In the genomic region with DNA sequence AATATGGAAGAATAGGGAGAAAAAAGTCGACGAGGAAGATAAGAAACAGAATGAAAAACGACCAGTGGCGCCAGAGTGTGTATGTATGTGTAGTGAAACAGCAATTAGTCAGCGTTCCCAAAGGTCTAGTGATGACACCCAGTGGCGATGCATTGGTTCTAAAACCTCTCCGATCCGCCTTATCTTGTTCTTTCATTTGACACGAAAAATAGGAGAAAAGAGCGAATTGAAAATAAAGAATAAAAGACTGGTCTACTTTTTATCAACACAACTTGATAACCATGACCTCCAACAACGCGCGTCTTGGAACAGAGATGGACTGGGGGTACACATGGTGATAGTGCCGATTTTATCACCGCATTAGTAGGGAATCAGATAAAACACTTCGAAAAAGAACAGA, we compare ENCODE assay signal across 7 worm cellular contexts.
TF ChIP-seq lines count a peak whose summit lies in the region.

No protein-coding gene starts in this region.

TF ChIP-seq in whole organism, L1 larva, 84 proteins besides CTCF, POLR2A, EP300 and RAD21 (continues in another document):
- TF ChIP-seq nhr-90 (tag; optimal IDR thresholded peaks at IDR 0.05; lab: Kevin White, UChicago; ENCODE audit: poor library complexity) (peak; percentile 10), lsy-2 (tag; optimal IDR thresholded peaks at IDR 0.05; lab: Kevin White, UChicago) (no peak), vab-15 (tag; optimal IDR thresholded peaks at IDR 0.05; lab: Kevin White, UChicago) (no peak), elt-2 (tag; optimal IDR thresholded peaks at IDR 0.05; lab: Kevin White, UChicago) (peak; percentile 82), hlh-4 (tag; optimal IDR thresholded peaks at IDR 0.05; lab: Kevin White, UChicago) (no peak), unc-86 (tag; optimal IDR thresholded peaks at IDR 0.05; lab: Kevin White, UChicago) (no peak), lin-14 (GFP tag; optimal IDR thresholded peaks at IDR 0.05; lab: Kevin White, UChicago) (peak; percentile 60), nhr-20 (tag; optimal IDR thresholded peaks at IDR 0.05; lab: Kevin White, UChicago) (peak; percentile 18), zip-4 (GFP tag; optimal IDR thresholded peaks at IDR 0.05; lab: Kevin White, UChicago) (no peak), hlh-17 (GFP tag; optimal IDR thresholded peaks at IDR 0.05; lab: Kevin White, UChicago; ENCODE audit: borderline replicate concordance) (no peak), blmp-1 (tag; optimal IDR thresholded peaks at IDR 0.05; lab: Kevin White, UChicago) (peak; percentile 85), elt-3 (tag; optimal IDR thresholded peaks at IDR 0.05; lab: Kevin White, UChicago) (peak in 4 of 6 experiments; percentile 32 to 90 (median 71))

TF ChIP-seq in whole organism, L2 larva, 48 proteins besides CTCF, POLR2A, EP300 and RAD21 (continues in another document):
- TF ChIP-seq sma-3 (GFP tag; optimal IDR thresholded peaks at IDR 0.05; lab: Kevin White, UChicago) (peak; percentile 11), dmd-4 (tag; optimal IDR thresholded peaks at IDR 0.05; lab: Kevin White, UChicago) (no peak), aly-2 (tag; optimal IDR thresholded peaks at IDR 0.05; lab: Kevin White, UChicago) (no peak), sma-9 (GFP tag; optimal IDR thresholded peaks at IDR 0.05; lab: Kevin White, UChicago) (peak; percentile 58), sma-9 (tag; optimal IDR thresholded peaks at IDR 0.05; lab: Kevin White, UChicago) (no peak), egl-27 (tag; optimal IDR thresholded peaks at IDR 0.05; lab: Kevin White, UChicago) (no peak), gmeb-1 (tag; optimal IDR thresholded peaks at IDR 0.05; lab: Kevin White, UChicago) (peak; percentile 7), nhr-21 (tag; optimal IDR thresholded peaks at IDR 0.05; lab: Kevin White, UChicago) (peak; percentile 68), unc-55 (GFP tag; optimal IDR thresholded peaks at IDR 0.05; lab: Kevin White, UChicago) (peak; percentile 24), nhr-6 (tag; optimal IDR thresholded peaks at IDR 0.05; lab: Kevin White, UChicago) (no peak), sem-4 (tag; optimal IDR thresholded peaks at IDR 0.05; lab: Kevin White, UChicago) (peak; percentile 26), lin-11 (tag; optimal IDR thresholded peaks at IDR 0.05; lab: Kevin White, UChicago) (no peak), mbf-1 (tag; optimal IDR thresholded peaks at IDR 0.05; lab: Kevin White, UChicago) (no peak)

TF ChIP-seq in whole organism, L3 larva, 47 proteins besides CTCF, POLR2A, EP300 and RAD21 (continues in another document):
- TF ChIP-seq ceh-28 (tag; optimal IDR thresholded peaks at IDR 0.05; lab: Kevin White, UChicago) (peak; percentile 11), lin-15B (tag; optimal IDR thresholded peaks at IDR 0.05; lab: Kevin White, UChicago) (no peak), skn-1 (tag; optimal IDR thresholded peaks at IDR 0.05; lab: Kevin White, UChicago) (no peak), tbx-2 (tag; optimal IDR thresholded peaks at IDR 0.05; lab: Kevin White, UChicago) (no peak), unc-39 (tag; optimal IDR thresholded peaks at IDR 0.05; lab: Kevin White, UChicago) (no peak), aly-2 (tag; optimal IDR thresholded peaks at IDR 0.05; lab: Kevin White, UChicago) (no peak), elt-3 (tag; optimal IDR thresholded peaks at IDR 0.05; lab: Kevin White, UChicago) (peak in 1 of 3 experiments; percentile 83), nfya-1 (tag; optimal IDR thresholded peaks at IDR 0.05; lab: Kevin White, UChicago; ENCODE audit: insufficient read depth) (peak; percentile 46), fos-1 (tag; optimal IDR thresholded peaks at IDR 0.05; lab: Kevin White, UChicago) (no peak), elt-1 (tag; optimal IDR thresholded peaks at IDR 0.05; lab: Kevin White, UChicago) (peak; percentile 11), ceh-9 (tag; optimal IDR thresholded peaks at IDR 0.05; lab: Kevin White, UChicago) (no peak), fkh-10 (GFP tag; optimal IDR thresholded peaks at IDR 0.05; lab: Kevin White, UChicago) (no peak), eor-1 (tag; optimal IDR thresholded peaks at IDR 0.05; lab: Kevin White, UChicago) (no peak)

TF ChIP-seq in whole organism, L4 larva, 104 proteins besides CTCF, POLR2A, EP300 and RAD21 (continues in another document):
- TF ChIP-seq dmd-8 (GFP tag; IDR thresholded peaks at IDR 0.05; lab: Robert Waterston, UW), result no peak
- TF ChIP-seq D1046.2 (GFP tag; IDR thresholded peaks at IDR 0.05; lab: Robert Waterston, UW), result no peak
- no peak for TF ChIP-seq hlh-30 (tag; optimal IDR thresholded peaks at IDR 0.05; lab: Kevin White, UChicago; ENCODE audit: insufficient read depth)
- TF ChIP-seq zag-1 (tag; optimal IDR thresholded peaks at IDR 0.05; lab: Kevin White, UChicago), result no peak
- TF ChIP-seq daf-16 (GFP tag; optimal IDR thresholded peaks at IDR 0.05; lab: Kevin White, UChicago), result no peak
- TF ChIP-seq daf-16 (tag; optimal IDR thresholded peaks at IDR 0.05; lab: Kevin White, UChicago), result peak; percentile 62
- TF ChIP-seq nhr-28 (tag; optimal IDR thresholded peaks at IDR 0.05; lab: Kevin White, UChicago), result peak; percentile 88
- no peak for TF ChIP-seq T26A8.4 (GFP tag; IDR thresholded peaks at IDR 0.05; lab: Robert Waterston, UW)
- no peak for TF ChIP-seq lin-39 (tag; optimal IDR thresholded peaks at IDR 0.05; lab: Kevin White, UChicago)
- TF ChIP-seq php-3 (GFP tag; IDR thresholded peaks at IDR 0.05; lab: Robert Waterston, UW), result no peak
- TF ChIP-seq unc-62 (GFP tag; optimal IDR thresholded peaks at IDR 0.05 in 1 of 2; lab: Kevin White, UChicago), result peak in 1 of 2 experiments; percentile 99
- TF ChIP-seq unc-62 (tag; optimal IDR thresholded peaks at IDR 0.05; lab: Kevin White, UChicago), result no peak
- TF ChIP-seq lin-13 (GFP tag; optimal IDR thresholded peaks at IDR 0.05; lab: Kevin White, UChicago), result no peak
- no peak for TF ChIP-seq attf-4 (tag; optimal IDR thresholded peaks at IDR 0.05; lab: Kevin White, UChicago)

TF ChIP-seq in whole organism, late embryonic, 69 proteins besides CTCF, POLR2A, EP300 and RAD21:
- TF ChIP-seq syd-9 (tag; optimal IDR thresholded peaks at IDR 0.05; lab: Kevin White, UChicago) (no peak), che-1 (tag; optimal IDR thresholded peaks at IDR 0.05; lab: Kevin White, UChicago) (no peak), ceh-2 (tag; optimal IDR thresholded peaks at IDR 0.05; lab: Kevin White, UChicago) (no peak), ama-1 (optimal IDR thresholded peaks at IDR 0.05; lab: Kevin White, UChicago) (no peak), elt-2 (tag; optimal IDR thresholded peaks at IDR 0.05; lab: Kevin White, UChicago) (peak; percentile 75)

TF ChIP-seq in whole organism, mixed stage, embryonic, 35 proteins besides CTCF, POLR2A, EP300 and RAD21:
- no peak for TF ChIP-seq mab-5 (tag; optimal IDR thresholded peaks at IDR 0.05; lab: Kevin White, UChicago)
- TF ChIP-seq elt-1 (tag; optimal IDR thresholded peaks at IDR 0.05; lab: Kevin White, UChicago; ENCODE audit: borderline replicate concordance, insufficient read depth), result peak; percentile 56
- no peak for TF ChIP-seq nhr-237 (tag; optimal IDR thresholded peaks at IDR 0.05; lab: Kevin White, UChicago)

TF ChIP-seq in whole organism, young adult, 124 proteins besides CTCF, POLR2A, EP300 and RAD21:
- TF ChIP-seq nhr-80 (tag; optimal IDR thresholded peaks at IDR 0.05; lab: Kevin White, UChicago) (peak; percentile 73), athp-1 (tag; optimal IDR thresholded peaks at IDR 0.05; lab: Kevin White, UChicago) (no peak), dox-1 (GFP tag; IDR thresholded peaks at IDR 0.05; lab: Robert Waterston, UW) (0 out of 2 replicates have a peak, but pooled peaks have one; percentile 18)
